Worm (Caenorhabditis elegans) whole organism, mixed stage, embryonic: Measurements from ENCODE around the gene F49E11.2.

Experiments
- M03D4.4 ChIP-seq: sonication (generic microtip); optimal IDR thresholded peaks from 2 replicates; lab custom pipeline; 2017; ENCODE audit warnings: mild to moderate bottlenecking, missing genetic modification characterization, missing compliant biosample characterization
- blmp-1 ChIP-seq: fragments of 150-350 bp; optimal IDR thresholded peaks from 2 replicates; lab custom pipeline; 2014; ENCODE audit warnings: missing biosample characterization, missing genetic modification characterization
- ceh-39 ChIP-seq: fragments of 150-350 bp; optimal IDR thresholded peaks from 2 replicates; lab custom pipeline; 2014; ENCODE audit warnings: missing biosample characterization, missing genetic modification characterization
- ceh-43 ChIP-seq: fragments of 200-800 bp; sonication (Bioruptor generic); optimal IDR thresholded peaks from 2 replicates; lab custom pipeline; 2018; ENCODE audit warnings: mild to moderate bottlenecking, missing genetic modification characterization, moderate library complexity, missing compliant biosample characterization
- ceh-83 ChIP-seq: fragments of 200-800 bp; sonication (Bioruptor generic); optimal IDR thresholded peaks from 2 replicates; lab custom pipeline; 2018; ENCODE audit warnings: mild to moderate bottlenecking, missing genetic modification characterization, missing compliant biosample characterization
- ces-1 ChIP-seq: fragments of 150-350 bp; optimal IDR thresholded peaks from 2 replicates; lab custom pipeline; 2014; ENCODE audit warnings: missing biosample characterization, missing genetic modification reagents, missing genetic modification characterization
- cnd-1 ChIP-seq: fragments of 200-800 bp; sonication (Bioruptor generic); optimal IDR thresholded peaks from 2 replicates; lab custom pipeline; 2018; ENCODE audit warnings: mild to moderate bottlenecking, missing genetic modification characterization, missing compliant biosample characterization
- drap-1 ChIP-seq: fragments of 200-800 bp; sonication (Bioruptor generic); optimal IDR thresholded peaks from 3 replicates; lab custom pipeline; 2018; ENCODE audit warnings: mild to moderate bottlenecking, missing genetic modification characterization, missing compliant biosample characterization
- elt-1 ChIP-seq: sonication (generic microtip); optimal IDR thresholded peaks from 2 replicates; lab custom pipeline; 2017; ENCODE audit warnings: missing genetic modification characterization, mild to moderate bottlenecking, missing compliant biosample characterization, antibody characterized with exemption, moderate library complexity, borderline replicate concordance; ENCODE audit not compliant: insufficient read depth
- flh-1 ChIP-seq: fragments of 200-800 bp; sonication (Bioruptor generic); optimal IDR thresholded peaks from 2 replicates; lab custom pipeline; 2018; ENCODE audit warnings: mild to moderate bottlenecking, missing genetic modification characterization, moderate library complexity, missing compliant biosample characterization
- ham-2 ChIP-seq: fragments of 200-800 bp; sonication (Bioruptor generic); optimal IDR thresholded peaks from 2 replicates; lab custom pipeline; 2018; ENCODE audit warnings: mild to moderate bottlenecking, missing genetic modification characterization, missing compliant biosample characterization
- lin-13 ChIP-seq: fragments of 150-350 bp; optimal IDR thresholded peaks from 2 replicates; lab custom pipeline; 2014; ENCODE audit warnings: missing biosample characterization, missing genetic modification characterization
- lin-32 ChIP-seq: fragments of 200-800 bp; sonication (Bioruptor generic); optimal IDR thresholded peaks from 2 replicates; lab custom pipeline; 2018; ENCODE audit warnings: mild to moderate bottlenecking, missing genetic modification characterization, missing compliant biosample characterization
- lsy-2 ChIP-seq: fragments of 150-350 bp; optimal IDR thresholded peaks from 2 replicates; lab custom pipeline; 2014; ENCODE audit warnings: missing biosample characterization, missing genetic modification characterization
- mab-5 ChIP-seq: fragments of 150-350 bp; optimal IDR thresholded peaks from 2 replicates; lab custom pipeline; 2014; ENCODE audit warnings: missing biosample characterization, missing genetic modification characterization
- mep-1 ChIP-seq: fragments of 150-350 bp; optimal IDR thresholded peaks from 2 replicates; lab custom pipeline; 2017; ENCODE audit warnings: missing biosample characterization, missing genetic modification reagents, missing genetic modification characterization, inconsistent platforms
- mls-2 ChIP-seq: sonication (generic microtip); optimal IDR thresholded peaks from 2 replicates; lab custom pipeline; 2016; ENCODE audit warnings: mild to moderate bottlenecking, missing genetic modification characterization, moderate library complexity, missing compliant biosample characterization
- nhr-2 ChIP-seq: fragments of 150-350 bp; optimal IDR thresholded peaks from 2 replicates; lab custom pipeline; 2014; ENCODE audit warnings: missing biosample characterization, missing genetic modification characterization
- nhr-237 ChIP-seq: fragments of 150-350 bp; optimal IDR thresholded peaks from 2 replicates; lab custom pipeline; 2014; ENCODE audit warnings: missing biosample characterization, missing genetic modification characterization
- nhr-28 ChIP-seq: fragments of 150-350 bp; optimal IDR thresholded peaks from 2 replicates; lab custom pipeline; 2014; ENCODE audit warnings: missing biosample characterization, missing genetic modification characterization
- nhr-76 ChIP-seq: sonication (generic microtip); optimal IDR thresholded peaks from 2 replicates; lab custom pipeline; 2017; ENCODE audit warnings: missing biosample characterization, missing genetic modification characterization
- pha-4 ChIP-seq: fragments of 150-350 bp; optimal IDR thresholded peaks from 2 replicates; lab custom pipeline; 2018; ENCODE audit warnings: missing biosample characterization, missing genetic modification reagents, missing genetic modification characterization
- sem-2 ChIP-seq: fragments of 200-800 bp; sonication (Bioruptor generic); optimal IDR thresholded peaks from 2 replicates; lab custom pipeline; 2018; ENCODE audit warnings: mild to moderate bottlenecking, missing genetic modification characterization, missing compliant biosample characterization
- snpc-4 ChIP-seq: fragments of 150-350 bp; optimal IDR thresholded peaks from 2 replicates; lab custom pipeline; 2014; ENCODE audit warnings: missing biosample characterization, missing genetic modification characterization
- sptf-1 ChIP-seq: sonication (generic microtip); optimal IDR thresholded peaks from 2 replicates; lab custom pipeline; 2017; ENCODE audit warnings: mild to moderate bottlenecking, missing genetic modification characterization, moderate library complexity, missing compliant biosample characterization
- tbx-8 ChIP-seq: fragments of 200-800 bp; sonication (Bioruptor generic); optimal IDR thresholded peaks from 2 replicates; lab custom pipeline; 2018; ENCODE audit warnings: mild to moderate bottlenecking, missing genetic modification characterization, moderate library complexity, missing compliant biosample characterization
- unc-120 ChIP-seq: sonication (generic microtip); optimal IDR thresholded peaks from 2 replicates; lab custom pipeline; 2017; ENCODE audit warnings: missing genetic modification characterization, missing compliant biosample characterization; ENCODE audit not compliant: poor library complexity, severe bottlenecking
- unc-39 ChIP-seq: fragments of 150-350 bp; optimal IDR thresholded peaks from 2 replicates; lab custom pipeline; 2014; ENCODE audit warnings: missing biosample characterization, missing genetic modification characterization
- unc-62 ChIP-seq: fragments of 150-350 bp; optimal IDR thresholded peaks from 2 replicates; lab custom pipeline; 2014; ENCODE audit warnings: missing biosample characterization, missing genetic modification reagents, missing genetic modification characterization
- zip-8 ChIP-seq: fragments of 150-350 bp; optimal IDR thresholded peaks from 2 replicates; lab custom pipeline; 2014; ENCODE audit warnings: missing biosample characterization, missing genetic modification characterization
- ztf-11 ChIP-seq: fragments of 150-350 bp; optimal IDR thresholded peaks from 2 replicates; lab custom pipeline; 2014; ENCODE audit warnings: missing biosample characterization, missing genetic modification characterization

The F49E11.2 gene

ce11 chrIV:13044980-13045379 lies 6.2 kb upstream of the F49E11.2 start:
- TF ChIP-seq zip-8 (tag; lab: Kevin White, UChicago) = no peak
- no peak for TF ChIP-seq unc-39 (tag; lab: Kevin White, UChicago)
- TF ChIP-seq M03D4.4 (tag; lab: Kevin White, UChicago) = no peak
- TF ChIP-seq flh-1 (GFP tag; lab: Kevin White, UChicago) = no peak
- no peak for TF ChIP-seq lin-32
- no peak for TF ChIP-seq ceh-39 (tag; lab: Kevin White, UChicago)
- TF ChIP-seq elt-1 = no peak
- no peak for TF ChIP-seq mab-5 (tag; lab: Kevin White, UChicago)

- TF ChIP-seq ceh-39 (tag; lab: Kevin White, UChicago) (no peak), nhr-2 (tag; lab: Kevin White, UChicago) (no peak), unc-39 (tag; lab: Kevin White, UChicago) (no peak), ceh-83 (no peak), nhr-76 (tag; lab: Kevin White, UChicago) (no peak), drap-1 (GFP tag; lab: Kevin White, UChicago) (no peak), mep-1 (tag; lab: Kevin White, UChicago) (no peak), sptf-1 (no peak), unc-62 (GFP tag; lab: Kevin White, UChicago) (no peak), elt-1 (no peak), M03D4.4 (tag; lab: Kevin White, UChicago) (no peak), mab-5 (tag; lab: Kevin White, UChicago) (no peak), ham-2 (GFP tag; lab: Kevin White, UChicago) (no peak), pha-4 (tag; lab: Kevin White, UChicago) (no peak), nhr-28 (tag; lab: Kevin White, UChicago) (no peak), lin-13 (tag; lab: Kevin White, UChicago) (no peak)
These were observed 3.3 kb upstream of the F49E11.2 start, which contains the start of gene amt-2 for ce11 chrIV:13042091-13042490. Gene amt-2 (plus strand): TSS chrIV:13042391.

ce11 chrIV:13041486-13041885 lies 2.7 kb upstream of the F49E11.2 start:
- TF ChIP-seq lsy-2 (tag; lab: Kevin White, UChicago) = no peak
- no peak for TF ChIP-seq blmp-1 (tag; lab: Kevin White, UChicago)
- no peak for TF ChIP-seq ztf-11 (tag; lab: Kevin White, UChicago)
- TF ChIP-seq lin-13 (tag; lab: Kevin White, UChicago) = no peak
- no peak for TF ChIP-seq unc-39 (tag; lab: Kevin White, UChicago)
- TF ChIP-seq ceh-43 = no peak
- TF ChIP-seq nhr-2 (tag; lab: Kevin White, UChicago) = no peak
- no peak for TF ChIP-seq unc-120
- no peak for TF ChIP-seq ces-1
- TF ChIP-seq nhr-76 (tag; lab: Kevin White, UChicago) = no peak
- no peak for TF ChIP-seq sptf-1
- TF ChIP-seq nhr-237 = no peak
- TF ChIP-seq tbx-8 = no peak
- no peak for TF ChIP-seq mls-2
- TF ChIP-seq ham-2 (GFP tag; lab: Kevin White, UChicago) = no peak
- TF ChIP-seq drap-1 (GFP tag; lab: Kevin White, UChicago) = no peak

- TF ChIP-seq ceh-43 (no peak), pha-4 (tag; lab: Kevin White, UChicago) (no peak), lin-32 (no peak), ceh-39 (tag; lab: Kevin White, UChicago) (no peak), elt-1 (peak; percentile 92), drap-1 (GFP tag; lab: Kevin White, UChicago) (no peak), cnd-1 (tag; lab: Kevin White, UChicago) (no peak), snpc-4 (tag; lab: Kevin White, UChicago) (no peak), ces-1 (peak; percentile 12), ceh-83 (peak; percentile 7), sem-2 (GFP tag; lab: Kevin White, UChicago) (no peak), nhr-237 (no peak), unc-62 (GFP tag; lab: Kevin White, UChicago) (peak; percentile 33), nhr-28 (tag; lab: Kevin White, UChicago) (no peak), lsy-2 (tag; lab: Kevin White, UChicago) (no peak), M03D4.4 (tag; lab: Kevin White, UChicago) (no peak), lin-13 (tag; lab: Kevin White, UChicago) (no peak), flh-1 (GFP tag; lab: Kevin White, UChicago) (no peak), blmp-1 (tag; lab: Kevin White, UChicago) (no peak)
These were observed 2.0 kb downstream of the F49E11.2 start for ce11 chrIV:13036835-13037234.

ce11 chrIV:13035302-13035701 lies 3.5 kb downstream of the F49E11.2 start:
- no peak for TF ChIP-seq nhr-76 (tag; lab: Kevin White, UChicago)
- no peak for TF ChIP-seq nhr-2 (tag; lab: Kevin White, UChicago)
- TF ChIP-seq mls-2 = no peak
- no peak for TF ChIP-seq mep-1 (tag; lab: Kevin White, UChicago)
- no peak for TF ChIP-seq flh-1 (GFP tag; lab: Kevin White, UChicago)
- TF ChIP-seq unc-39 (tag; lab: Kevin White, UChicago) = no peak
